Worm (Caenorhabditis elegans): ENCODE results near the gene fbxa-105.

DNA sequence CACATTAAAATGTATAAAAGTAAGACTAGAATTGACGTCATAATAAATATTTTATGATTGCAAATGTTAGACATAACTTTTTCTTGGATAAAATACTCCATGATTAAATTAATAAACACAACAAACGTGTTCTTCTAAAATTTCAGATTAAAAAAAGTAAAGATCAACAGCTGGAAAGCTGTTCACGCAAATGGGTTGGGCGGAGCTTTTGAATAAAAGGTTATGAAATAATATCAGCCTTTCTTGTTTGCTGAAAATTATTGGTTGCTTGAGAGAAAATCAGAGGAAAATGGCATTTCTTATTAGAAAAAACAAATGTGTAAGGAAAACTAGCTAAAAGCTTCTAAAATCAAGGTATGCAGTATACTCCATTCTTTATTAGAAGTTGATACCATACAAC, 4.1 kb downstream of the fbxa-105 start, which contains the start of gene C02H6.3:
- TF ChIP-seq ceh-82 (tag; optimal IDR thresholded peaks at IDR 0.05) (no peak), F16B12.6 (tag; optimal IDR thresholded peaks at IDR 0.05) (no peak), sptf-1 (tag; optimal IDR thresholded peaks at IDR 0.05) (no peak), tbx-2 (tag; optimal IDR thresholded peaks at IDR 0.05) (no peak), nhr-47 (tag; optimal IDR thresholded peaks at IDR 0.05) (no peak)

Data from whole organism, L1 larva.